Fruit fly (Drosophila melanogaster) whole organism, embryonic: Measurements from ENCODE around the gene CG43954.
A peak's percentile ranks its signal among the peaks of the same experiment; 100 is the strongest.

Experiments used
- Aef1 ChIP-seq: fragments of 200-800 bp; sonication (Bioruptor generic); IDR thresholded peaks from 3 replicates; pipeline ENCODE4 v1.3.6; 2022; ENCODE audit warnings: missing biosample characterization, missing genetic modification characterization
- Atf-2 ChIP-seq: fragments of 200-800 bp; sonication (Bioruptor generic); optimal IDR thresholded peaks from 2 replicates; lab custom pipeline; 2016; ENCODE audit warnings: missing biosample characterization, missing genetic modification characterization
- Awh ChIP-seq: fragments of 200-800 bp; sonication (Bioruptor generic); IDR thresholded peaks from 2 replicates; pipeline ENCODE4, ENCODE4 v1.3.6; 2022; ENCODE audit warnings: missing biosample characterization, missing genetic modification characterization
- BtbVII ChIP-seq: fragments of 200-800 bp; sonication (Bioruptor generic); optimal IDR thresholded peaks from 3 replicates; lab custom pipeline; 2017; ENCODE audit warnings: missing biosample characterization, mild to moderate bottlenecking, missing genetic modification characterization
- CG12104 ChIP-seq: fragments of 200-800 bp; sonication (Bioruptor generic); optimal IDR thresholded peaks from 3 replicates; lab custom pipeline; 2016; ENCODE audit warnings: missing biosample characterization, missing genetic modification characterization
- CG13775 ChIP-seq: fragments of 200-800 bp; sonication (Bioruptor generic); optimal IDR thresholded peaks from 3 replicates; lab custom pipeline; 2017; ENCODE audit warnings: missing biosample characterization, mild to moderate bottlenecking, missing genetic modification characterization
- CG15011 ChIP-seq: fragments of 200-800 bp; sonication (Bioruptor generic); optimal IDR thresholded peaks from 3 replicates; lab custom pipeline; 2018; ENCODE audit warnings: missing biosample characterization, mild to moderate bottlenecking, missing genetic modification characterization
- CG2199 ChIP-seq: fragments of 200-800 bp; sonication (Bioruptor generic); IDR thresholded peaks from 3 replicates; pipeline ENCODE4 v1.3.6; 2022; ENCODE audit warnings: missing biosample characterization, missing genetic modification characterization
- CG2678 ChIP-seq: fragments of 200-800 bp; sonication (Bioruptor generic); optimal IDR thresholded peaks from 3 replicates; lab custom pipeline; 2019; ENCODE audit warnings: missing biosample characterization, mild to moderate bottlenecking, missing genetic modification characterization, moderate library complexity
- CG3065 ChIP-seq: fragments of 200-800 bp; sonication (Bioruptor generic); optimal IDR thresholded peaks from 2 replicates; lab custom pipeline; 2016; ENCODE audit warnings: missing biosample characterization, missing genetic modification characterization
- CG32767 ChIP-seq: fragments of 200-800 bp; sonication (Bioruptor generic); IDR thresholded peaks from 2 replicates; pipeline ENCODE4 v1.3.6; 2022; ENCODE audit warnings: missing biosample characterization, missing genetic modification characterization
- CG3407 ChIP-seq: fragments of 200-800 bp; sonication (Bioruptor generic); optimal IDR thresholded peaks from 2 replicates; lab custom pipeline; 2018; ENCODE audit warnings: missing biosample characterization, mild to moderate bottlenecking, missing genetic modification characterization
- CG4282 ChIP-seq: fragments of 200-800 bp; sonication (Bioruptor generic); optimal IDR thresholded peaks from 2 replicates; lab custom pipeline; 2016; ENCODE audit warnings: missing biosample characterization, missing genetic modification characterization
- CG4707 ChIP-seq: fragments of 200-800 bp; sonication (Bioruptor generic); optimal IDR thresholded peaks from 2 replicates; lab custom pipeline; 2018; ENCODE audit warnings: missing biosample characterization, mild to moderate bottlenecking, missing genetic modification characterization, moderate library complexity
- CG5953 ChIP-seq: fragments of 200-800 bp; sonication (Bioruptor generic); IDR thresholded peaks from 2 replicates; pipeline ENCODE4 v1.3.6; 2022; ENCODE audit warnings: missing biosample characterization, missing genetic modification characterization
- CG6654 ChIP-seq: fragments of 200-800 bp; sonication (Bioruptor generic); optimal IDR thresholded peaks from 2 replicates; lab custom pipeline; 2017; ENCODE audit warnings: missing biosample characterization, mild to moderate bottlenecking, missing genetic modification characterization
- CG6689 ChIP-seq: fragments of 200-800 bp; sonication (Bioruptor generic); IDR thresholded peaks from 2 replicates; pipeline ENCODE4 v1.3.6; 2022; ENCODE audit warnings: missing biosample characterization, missing genetic modification characterization
- CG6791 ChIP-seq: fragments of 200-800 bp; sonication (Bioruptor generic); IDR thresholded peaks from 3 replicates; pipeline ENCODE4 v1.3.6; 2022; ENCODE audit warnings: missing biosample characterization, missing genetic modification characterization; ENCODE audit not compliant: partially characterized antibody
- CG6813 ChIP-seq: fragments of 200-800 bp; sonication (Bioruptor generic); optimal IDR thresholded peaks from 2 replicates; lab custom pipeline; 2017; ENCODE audit warnings: missing biosample characterization, missing genetic modification characterization, mild to moderate bottlenecking, moderate library complexity, missing genetic modification reagents
- CG8290 ChIP-seq, 3 experiments: fragments of 200-800 bp; sonication (Bioruptor generic); optimal IDR thresholded peaks; 2 replicates each; lab custom pipeline; 2016 to 2019; ENCODE audit warnings: missing biosample characterization in 3 of 3, missing genetic modification characterization in 3 of 3, mild to moderate bottlenecking in 2 of 3, moderate library complexity in 1 of 3
- CG9797 ChIP-seq: fragments of 200-800 bp; sonication (Bioruptor generic); optimal IDR thresholded peaks from 3 replicates; lab custom pipeline; 2018; ENCODE audit warnings: missing biosample characterization, mild to moderate bottlenecking, missing genetic modification characterization
- D19B ChIP-seq: fragments of 200-800 bp; sonication (Bioruptor generic); optimal IDR thresholded peaks from 2 replicates; lab custom pipeline; 2017; ENCODE audit warnings: missing biosample characterization, mild to moderate bottlenecking, missing genetic modification characterization
- MESR4 ChIP-seq: fragments of 200-800 bp; sonication (Bioruptor generic); optimal IDR thresholded peaks from 2 replicates; lab custom pipeline; 2018; ENCODE audit warnings: missing biosample characterization, mild to moderate bottlenecking, missing genetic modification characterization, moderate library complexity
- NC2β ChIP-seq: fragments of 200-800 bp; sonication (Bioruptor generic); optimal IDR thresholded peaks from 2 replicates; lab custom pipeline; 2016; ENCODE audit warnings: missing biosample characterization, missing genetic modification characterization
- Optix ChIP-seq: fragments of 200-800 bp; sonication (Bioruptor generic); IDR thresholded peaks from 3 replicates; pipeline ENCODE4 v1.3.6; 2022; ENCODE audit warnings: missing biosample characterization, missing genetic modification characterization
- bbx ChIP-seq: fragments of 200-800 bp; sonication (Bioruptor generic); IDR thresholded peaks from 2 replicates; pipeline ENCODE4 v1.3.6; 2022; ENCODE audit warnings: missing biosample characterization, missing genetic modification characterization; ENCODE audit not compliant: partially characterized antibody
- crol ChIP-seq: fragments of 200-800 bp; sonication (Bioruptor generic); IDR thresholded peaks from 2 replicates; pipeline ENCODE4 v1.3.6; 2022; ENCODE audit warnings: missing biosample characterization, missing genetic modification characterization
- dan ChIP-seq: fragments of 200-800 bp; sonication (Bioruptor generic); IDR thresholded peaks from 2 replicates; pipeline ENCODE4 v1.3.6; 2022; ENCODE audit warnings: missing biosample characterization, missing genetic modification characterization
- dimm ChIP-seq: fragments of 200-800 bp; sonication (Bioruptor generic); IDR thresholded peaks from 2 replicates; pipeline ENCODE4 v1.3.6; 2022; ENCODE audit warnings: missing biosample characterization, missing genetic modification characterization
- ems ChIP-seq: fragments of 200-800 bp; sonication (Bioruptor generic); optimal IDR thresholded peaks from 3 replicates; lab custom pipeline; 2016; ENCODE audit warnings: missing biosample characterization, missing genetic modification characterization
- fd102C ChIP-seq: fragments of 200-800 bp; sonication (Bioruptor generic); optimal IDR thresholded peaks from 2 replicates; lab custom pipeline; 2018; ENCODE audit warnings: missing biosample characterization, mild to moderate bottlenecking, missing genetic modification characterization, moderate library complexity
- fd3F ChIP-seq: fragments of 200-800 bp; sonication (Bioruptor generic); optimal IDR thresholded peaks from 2 replicates; lab custom pipeline; 2018; ENCODE audit warnings: missing biosample characterization, mild to moderate bottlenecking, missing genetic modification characterization, moderate library complexity
- gcm2 ChIP-seq: fragments of 200-800 bp; sonication (Bioruptor generic); optimal IDR thresholded peaks from 2 replicates; lab custom pipeline; 2016; ENCODE audit warnings: missing biosample characterization, missing genetic modification characterization
- gem ChIP-seq: fragments of 200-800 bp; sonication (Bioruptor generic); optimal IDR thresholded peaks from 2 replicates; lab custom pipeline; 2019; ENCODE audit warnings: missing biosample characterization, mild to moderate bottlenecking, missing genetic modification characterization, moderate library complexity
- gfzf ChIP-seq: fragments of 200-800 bp; sonication (Bioruptor generic); optimal IDR thresholded peaks from 2 replicates; lab custom pipeline; 2016; ENCODE audit warnings: missing biosample characterization, mild to moderate bottlenecking, missing genetic modification characterization, moderate library complexity
- gsb-n ChIP-seq: fragments of 200-800 bp; sonication (Bioruptor generic); optimal IDR thresholded peaks from 3 replicates; lab custom pipeline; 2018; ENCODE audit warnings: missing biosample characterization, mild to moderate bottlenecking, missing genetic modification characterization
- insv ChIP-seq, 2 experiments: fragments of 200-800 bp; sonication (Bioruptor generic); optimal IDR thresholded peaks; 3 replicates each; lab custom pipeline; 2016 to 2018; ENCODE audit warnings: missing biosample characterization in 2 of 2, missing genetic modification characterization in 2 of 2
- jumu ChIP-seq: fragments of 200-800 bp; sonication (Bioruptor generic); optimal IDR thresholded peaks from 3 replicates; lab custom pipeline; 2016; ENCODE audit warnings: missing biosample characterization, missing genetic modification characterization
- kay ChIP-seq: fragments of 200-800 bp; sonication (Bioruptor generic); optimal IDR thresholded peaks from 2 replicates; lab custom pipeline; 2016; ENCODE audit warnings: missing biosample characterization, missing genetic modification characterization
- kni ChIP-seq: fragments of 200-800 bp; sonication (Bioruptor generic); optimal IDR thresholded peaks from 3 replicates; lab custom pipeline; 2017; ENCODE audit warnings: mild to moderate bottlenecking, missing biosample characterization, missing genetic modification reagents, missing genetic modification characterization
- luna ChIP-seq: fragments of 200-800 bp; sonication (Bioruptor generic); optimal IDR thresholded peaks from 2 replicates; lab custom pipeline; 2016; ENCODE audit warnings: missing biosample characterization, missing genetic modification characterization
- nerfin-2 ChIP-seq: fragments of 200-800 bp; sonication (Bioruptor generic); IDR thresholded peaks from 2 replicates; pipeline ENCODE4 v1.3.6; 2022; ENCODE audit warnings: missing biosample characterization, missing genetic modification characterization; ENCODE audit not compliant: partially characterized antibody
- peb ChIP-seq: fragments of 200-800 bp; sonication (Bioruptor generic); IDR thresholded peaks from 2 replicates; pipeline ENCODE4 v1.3.6; 2022; ENCODE audit warnings: missing biosample characterization, missing genetic modification characterization
- pita ChIP-seq: fragments of 200-800 bp; sonication (Bioruptor generic); optimal IDR thresholded peaks from 2 replicates; lab custom pipeline; 2017; ENCODE audit warnings: missing biosample characterization, mild to moderate bottlenecking, missing genetic modification characterization
- psq ChIP-seq: fragments of 200-800 bp; sonication (Bioruptor generic); optimal IDR thresholded peaks from 2 replicates; lab custom pipeline; 2017; ENCODE audit warnings: missing biosample characterization, missing genetic modification characterization
- row ChIP-seq: fragments of 200-800 bp; sonication (Bioruptor generic); IDR thresholded peaks from 3 replicates; pipeline ENCODE4 v1.3.6; 2022; ENCODE audit warnings: missing biosample characterization, missing genetic modification characterization
- sug ChIP-seq: fragments of 200-800 bp; optimal IDR thresholded peaks from 2 replicates; lab custom pipeline; 2019; ENCODE audit warnings: missing biosample characterization, mild to moderate bottlenecking, missing genetic modification characterization, moderate library complexity
- tin ChIP-seq: fragments of 200-800 bp; sonication (Bioruptor generic); optimal IDR thresholded peaks from 3 replicates; lab custom pipeline; 2016; ENCODE audit warnings: missing biosample characterization, missing genetic modification characterization
- trem ChIP-seq: fragments of 200-800 bp; optimal IDR thresholded peaks from 3 replicates; lab custom pipeline; 2019; ENCODE audit warnings: missing biosample characterization, mild to moderate bottlenecking, missing genetic modification characterization, moderate library complexity
- twi ChIP-seq: fragments of 200-800 bp; optimal IDR thresholded peaks from 2 replicates; lab custom pipeline; 2019; ENCODE audit warnings: missing biosample characterization, mild to moderate bottlenecking, missing genetic modification characterization, moderate library complexity
- zfh2 ChIP-seq: fragments of 200-800 bp; sonication (Bioruptor generic); optimal IDR thresholded peaks from 2 replicates; lab custom pipeline; 2016; ENCODE audit warnings: missing biosample characterization, missing genetic modification characterization

Gene CG43954

DNA sequence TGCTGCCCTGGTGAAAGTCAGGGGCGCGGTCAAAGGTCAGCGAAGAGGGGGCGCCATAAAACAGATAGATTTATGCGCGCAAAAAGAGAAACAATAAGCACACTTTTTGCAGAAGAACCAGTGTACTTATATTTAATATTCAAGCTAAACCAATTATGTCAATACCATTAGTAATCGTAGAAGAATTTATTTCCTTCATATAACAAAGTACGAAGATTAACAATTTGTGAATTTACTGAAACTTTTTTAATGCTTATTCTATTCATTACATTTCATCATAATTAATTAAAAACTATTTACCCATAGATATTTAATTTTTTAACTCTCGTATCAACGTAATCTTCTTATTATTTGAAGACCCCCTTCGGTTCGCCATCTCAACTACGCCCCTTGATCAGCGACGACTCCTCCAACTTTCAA, 69.4 kb downstream of the CG43954 start (continued):
- peak; percentile 22 for TF ChIP-seq CG6813 (GFP tag; lab: Kevin White, UChicago)
- TF ChIP-seq CG5953 (GFP tag; lab: Robert Waterston, UW), result no peak
- TF ChIP-seq insv (GFP tag; optimal IDR thresholded peaks at IDR 0.05; lab: Kevin White, UChicago), result no peak
- TF ChIP-seq CG3407 (GFP tag; lab: Kevin White, UChicago), result peak; percentile 63
- TF ChIP-seq Awh (GFP tag; lab: Robert Waterston, UW), result no peak
- TF ChIP-seq CG2199, result no peak
- peak; percentile 80 for TF ChIP-seq gem
- TF ChIP-seq pita (GFP tag; lab: Kevin White, UChicago), result no peak
- TF ChIP-seq MESR4 (GFP tag; lab: Kevin White, UChicago), result no peak
- no peak for TF ChIP-seq CG15011 (GFP tag; lab: Kevin White, UChicago)
- TF ChIP-seq bbx (GFP tag; lab: Robert Waterston, UW), result no peak
- TF ChIP-seq fd102C (GFP tag; lab: Kevin White, UChicago), result no peak
- TF ChIP-seq CG6791, result no peak
- TF ChIP-seq CG8290 (GFP tag; optimal IDR thresholded peaks at IDR 0.05; lab: Kevin White, UChicago), result peak; percentile 4
- TF ChIP-seq CG8290 (tag; optimal IDR thresholded peaks at IDR 0.05; lab: Kevin White, UChicago), result no peak
- no peak for TF ChIP-seq NC2β (GFP tag; lab: Kevin White, UChicago)
- peak; percentile 21 for TF ChIP-seq CG12104 (GFP tag; lab: Kevin White, UChicago)
- no peak for TF ChIP-seq crol (GFP tag; lab: Robert Waterston, UW)
- TF ChIP-seq dimm, result no peak
- no peak for TF ChIP-seq psq (GFP tag; lab: Kevin White, UChicago)
- no peak for TF ChIP-seq kay
- no peak for TF ChIP-seq ems
- TF ChIP-seq Optix (GFP tag; lab: Robert Waterston, UW), result no peak
- TF ChIP-seq Aef1, result no peak
- 0 out of 2 replicates have a peak, but pooled peaks have one; percentile 39 for TF ChIP-seq peb (GFP tag; lab: Robert Waterston, UW)
- peak; percentile 13 for TF ChIP-seq Atf-2 (GFP tag; lab: Kevin White, UChicago)
- TF ChIP-seq dan (GFP tag; lab: Robert Waterston, UW), result no peak
- TF ChIP-seq row (GFP tag; lab: Robert Waterston, UW), result 0 out of 3 replicates have a peak, but pooled peaks have one; percentile 27
- no peak for TF ChIP-seq BtbVII (GFP tag; lab: Kevin White, UChicago)
- peak; percentile 78 for TF ChIP-seq CG2678 (tag; lab: Kevin White, UChicago)
- no peak for TF ChIP-seq sug (tag; lab: Kevin White, UChicago)
- no peak for TF ChIP-seq gcm2
- TF ChIP-seq zfh2 (GFP tag; lab: Kevin White, UChicago), result no peak
- TF ChIP-seq trem (tag; lab: Kevin White, UChicago), result peak; percentile 27
- TF ChIP-seq fd3F (GFP tag; lab: Kevin White, UChicago), result no peak
- peak; percentile 11 for TF ChIP-seq kni (GFP tag; lab: Kevin White, UChicago)
- TF ChIP-seq CG4282 (GFP tag; lab: Kevin White, UChicago), result no peak
- TF ChIP-seq gsb-n (tag; lab: Kevin White, UChicago), result peak; percentile 47
- TF ChIP-seq CG32767, result 0 out of 2 replicates have a peak, but pooled peaks have one; percentile 22
- TF ChIP-seq jumu (GFP tag; lab: Kevin White, UChicago), result no peak
- peak; percentile 52 for TF ChIP-seq CG6689 (GFP tag; lab: Robert Waterston, UW)
- TF ChIP-seq CG13775, result peak; percentile 46
- peak; percentile 74 for TF ChIP-seq tin
- TF ChIP-seq D19B (GFP tag; lab: Kevin White, UChicago), result no peak
- TF ChIP-seq CG6654, result peak; percentile 62
- TF ChIP-seq luna, result no peak
- TF ChIP-seq gfzf (GFP tag; lab: Kevin White, UChicago), result no peak
- TF ChIP-seq CG9797 (GFP tag; lab: Kevin White, UChicago), result no peak
- peak; percentile 14 for TF ChIP-seq CG4707 (GFP tag; lab: Kevin White, UChicago)
- TF ChIP-seq twi (tag; lab: Kevin White, UChicago), result peak; percentile 28
- TF ChIP-seq CG3065 (GFP tag; lab: Kevin White, UChicago), result no peak
- no peak for TF ChIP-seq nerfin-2
